Worm (Caenorhabditis elegans): ENCODE data around the gene vps-24.

Gene vps-24

DNA sequence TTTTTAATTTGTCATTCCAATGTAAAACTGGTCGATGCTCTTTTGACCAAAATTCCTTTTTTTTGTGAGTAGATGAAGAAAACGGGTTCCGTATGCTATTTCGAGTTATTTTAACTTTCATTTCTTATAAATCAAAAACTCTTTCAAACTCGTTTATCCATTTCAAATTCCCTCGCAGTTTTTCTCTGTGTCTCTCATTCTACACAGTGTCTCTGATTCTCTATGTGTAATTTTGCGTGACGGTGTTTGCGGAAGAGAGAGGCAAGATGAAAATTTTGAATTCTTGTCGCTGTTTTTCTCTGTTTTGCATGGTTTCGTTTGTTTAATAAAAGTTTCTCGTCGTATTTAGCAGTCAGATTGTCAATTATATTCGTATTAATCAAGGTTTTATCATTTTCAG, 5.3 kb downstream of the vps-24 start, which contains the start of gene citk-2 (continued):
- TF ChIP-seq ztf-18 (tag; optimal IDR thresholded peaks at IDR 0.05) (peak; percentile 5), sea-2 (GFP tag; IDR thresholded peaks at IDR 0.05) (no peak), F57C9.4 (tag; optimal IDR thresholded peaks at IDR 0.05) (no peak), Y53F4B.3 (GFP tag; IDR thresholded peaks at IDR 0.05) (no peak), egl-18 (GFP tag; IDR thresholded peaks at IDR 0.05) (0 out of 2 replicates have a peak, but pooled peaks have one; percentile 13), die-1 (tag; optimal IDR thresholded peaks at IDR 0.05) (no peak), lag-1 (GFP tag; IDR thresholded peaks at IDR 0.05) (no peak), ceh-40 (GFP tag; IDR thresholded peaks at IDR 0.05) (no peak), ztf-25 (GFP tag; IDR thresholded peaks at IDR 0.05) (no peak), lin-35 (GFP tag; optimal IDR thresholded peaks at IDR 0.05) (peak; percentile 52 to 98 (median 71)), akir-1 (GFP tag; optimal IDR thresholded peaks at IDR 0.05) (no peak), madf-10 (tag; optimal IDR thresholded peaks at IDR 0.05) (no peak), efl-1 (GFP tag; optimal IDR thresholded peaks at IDR 0.05) (peak; percentile 91), ztf-22 (GFP tag; optimal IDR thresholded peaks at IDR 0.05) (no peak), unc-130 (GFP tag; optimal IDR thresholded peaks at IDR 0.05) (no peak), mcd-1 (GFP tag; IDR thresholded peaks at IDR 0.05) (peak; percentile 79), hmg-20 (GFP tag; IDR thresholded peaks at IDR 0.05) (no peak), cebp-1 (GFP tag; IDR thresholded peaks at IDR 0.05) (no peak), cebp-1 (tag; optimal IDR thresholded peaks at IDR 0.05) (no peak), ceh-27 (GFP tag; optimal IDR thresholded peaks at IDR 0.05) (peak; percentile 72), ekl-4 (GFP tag; IDR thresholded peaks at IDR 0.05) (peak; percentile 70; the same call in 1 of the 2 replicates), D2030.7 (GFP tag; IDR thresholded peaks at IDR 0.05) (no peak), Y95B8A.8 (GFP tag; IDR thresholded peaks at IDR 0.05) (no peak), nhr-27 (tag; optimal IDR thresholded peaks at IDR 0.05) (no peak), Y79H2A.3 (GFP tag; conservative IDR thresholded peaks at IDR 0.05) (no peak), nfyb-1 (GFP tag; IDR thresholded peaks at IDR 0.05) (peak; percentile 74), mes-4 (tag; optimal IDR thresholded peaks at IDR 0.05) (no peak), ztf-26 (tag; optimal IDR thresholded peaks at IDR 0.05) (peak; percentile 4), rpc-1 (optimal IDR thresholded peaks at IDR 0.05) (no peak), rpc-1 (tag; optimal IDR thresholded peaks at IDR 0.05) (no peak), sptf-2 (GFP tag; optimal IDR thresholded peaks at IDR 0.05) (no peak), tbx-9 (tag; optimal IDR thresholded peaks at IDR 0.05; ENCODE audit: borderline replicate concordance) (no peak), bed-2 (GFP tag; IDR thresholded peaks at IDR 0.05) (no peak), ccch-3 (GFP tag; optimal IDR thresholded peaks at IDR 0.05) (no peak), bed-1 (GFP tag; IDR thresholded peaks at IDR 0.05) (no peak), ztf-3 (GFP tag; optimal IDR thresholded peaks at IDR 0.05) (no peak), F23B12.7 (tag; optimal IDR thresholded peaks at IDR 0.05; ENCODE audit: insufficient read depth) (no peak), F49E8.2 (tag; optimal IDR thresholded peaks at IDR 0.05; ENCODE audit: insufficient read depth) (no peak), chd-7 (tag; optimal IDR thresholded peaks at IDR 0.05) (no peak), hrde-1 (tag; optimal IDR thresholded peaks at IDR 0.05; ENCODE audit: borderline replicate concordance) (no peak), Y53G8AR.9 (GFP tag; conservative IDR thresholded peaks at IDR 0.05) (peak; percentile 70; the same call in 1 of the 2 replicates), B0035.1 (tag; optimal IDR thresholded peaks at IDR 0.05) (no peak), Y56A3A.18 (GFP tag; IDR thresholded peaks at IDR 0.05) (0 out of 2 replicates have a peak, but pooled peaks have one; percentile 77), C17E4.6 (GFP tag; IDR thresholded peaks at IDR 0.05) (no peak), nhr-120 (GFP tag; IDR thresholded peaks at IDR 0.05) (no peak), tbp1 (GFP tag; optimal IDR thresholded peaks at IDR 0.05) (peak; percentile 57), let-526 (GFP tag; IDR thresholded peaks at IDR 0.05) (no peak), madf-3 (GFP tag; IDR thresholded peaks at IDR 0.05) (no peak), B0261.1 (tag; optimal IDR thresholded peaks at IDR 0.05) (no peak), somi-1 (GFP tag; optimal IDR thresholded peaks at IDR 0.05) (no peak)

Measured in whole organism, young adult.